Worm (Caenorhabditis elegans) whole organism, midembryonic: ENCODE measurements around the gene efa-6.

Source experiments
- flt-1 ChIP-seq: fragments of 200-800 bp; sonication (Bioruptor generic); IDR thresholded peaks from 2 replicates; pipeline ENCODE4 v1.3.6; 2022; ENCODE audit warnings: missing genetic modification characterization, missing compliant biosample characterization
- klf-2 ChIP-seq: fragments of 200-800 bp; sonication (Bioruptor generic); conservative IDR thresholded peaks from 2 replicates; pipeline ENCODE4 v1.3.6; 2022; ENCODE audit warnings: missing genetic modification reagents, missing genetic modification characterization, missing compliant biosample characterization
- med-1 ChIP-seq: sonication (generic microtip); optimal IDR thresholded peaks from 2 replicates; lab custom pipeline; 2017; ENCODE audit warnings: missing genetic modification characterization, mild to moderate bottlenecking, missing compliant biosample characterization, antibody characterized with exemption, missing genetic modification reagents; ENCODE audit not compliant: insufficient read depth
- ztf-29 ChIP-seq: fragments of 200-800 bp; sonication (Bioruptor generic); IDR thresholded peaks from 2 replicates; pipeline ENCODE4 v1.3.6; 2022; ENCODE audit warnings: missing genetic modification reagents, missing genetic modification characterization, missing compliant biosample characterization

- TF ChIP-seq klf-2 (GFP tag; lab: Robert Waterston, UW) (no peak), flt-1 (GFP tag; lab: Robert Waterston, UW) (no peak), ztf-29 (GFP tag; lab: Robert Waterston, UW) (no peak), med-1 (GFP tag; lab: Kevin White, UChicago) (no peak)
These were observed 25.6 kb upstream of the efa-6 start, which contains the start of gene vha-7 for ce11 chrIV:12640137-12640536.
